Worm (Caenorhabditis elegans): ENCODE results near the gene arl-1.

arl-1 gene

DNA sequence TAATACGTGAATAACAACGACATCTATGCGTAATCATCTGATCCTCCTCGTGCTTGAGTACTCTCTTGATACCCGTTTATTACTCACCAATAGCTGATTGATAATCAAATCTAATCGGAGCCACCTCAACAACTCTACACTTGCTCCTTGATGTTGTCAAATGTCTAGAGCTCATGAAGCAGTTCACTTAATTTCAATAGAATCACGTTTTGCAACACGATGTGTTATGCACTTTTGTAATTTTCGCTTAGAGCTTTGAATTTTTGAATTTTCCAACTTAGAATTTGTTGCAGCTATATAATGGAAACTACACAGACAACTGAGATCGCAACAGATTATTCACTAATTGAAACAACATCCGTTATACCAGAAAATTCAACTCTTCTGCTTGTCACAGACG, 30.7 kb downstream of the arl-1 start, which contains the start of gene T22C8.1:
Gene T22C8.1, plus strand, starts transcription at position 301 of the 400 bp plus-strand sequence.
- TF ChIP-seq mab-5 (tag; optimal IDR thresholded peaks at IDR 0.05) (no peak), lin-11 (tag; optimal IDR thresholded peaks at IDR 0.05) (no peak), lin-39 (tag; optimal IDR thresholded peaks at IDR 0.05) (no peak), skn-1 (tag; optimal IDR thresholded peaks at IDR 0.05) (no peak), ztf-1 (GFP tag; conservative IDR thresholded peaks at IDR 0.05) (no peak), nhr-10 (tag; optimal IDR thresholded peaks at IDR 0.05) (no peak), fos-1 (tag; optimal IDR thresholded peaks at IDR 0.05) (no peak), unc-55 (GFP tag; optimal IDR thresholded peaks at IDR 0.05) (no peak), nhr-25 (tag; optimal IDR thresholded peaks at IDR 0.05) (no peak), F13H6.1 (tag; optimal IDR thresholded peaks at IDR 0.05) (no peak), blmp-1 (tag; optimal IDR thresholded peaks at IDR 0.05; ENCODE audit: insufficient read depth) (no peak), nhr-12 (tag; optimal IDR thresholded peaks at IDR 0.05) (no peak), sma-9 (GFP tag; optimal IDR thresholded peaks at IDR 0.05) (no peak), sma-9 (tag; optimal IDR thresholded peaks at IDR 0.05) (no peak), elt-1 (tag; optimal IDR thresholded peaks at IDR 0.05) (no peak), nhr-77 (tag; optimal IDR thresholded peaks at IDR 0.05) (no peak), nhr-237 (tag; optimal IDR thresholded peaks at IDR 0.05) (no peak), nhr-23 (tag; optimal IDR thresholded peaks at IDR 0.05) (no peak), mdl-1 (tag; optimal IDR thresholded peaks at IDR 0.05) (no peak), snpc-4 (tag; optimal IDR thresholded peaks at IDR 0.05) (no peak)

DNA sequence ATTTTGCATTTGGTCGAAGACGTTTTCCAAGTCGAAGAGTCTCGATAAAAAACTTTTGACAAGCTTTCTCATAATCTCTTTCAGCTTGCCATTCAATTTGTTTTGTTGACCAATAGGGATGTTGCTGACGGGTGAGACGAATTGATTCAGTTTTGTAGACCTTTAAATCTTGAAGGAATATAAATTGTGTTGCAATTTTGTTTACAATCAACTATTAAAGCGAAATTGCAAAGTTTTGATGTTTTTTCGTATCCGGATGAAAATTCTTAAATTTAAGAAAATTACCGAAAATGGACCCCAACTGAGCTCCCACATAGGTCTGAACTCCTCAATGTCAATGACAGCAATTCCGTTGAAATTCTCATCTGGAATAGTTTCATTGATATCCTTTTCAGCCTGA, 34.4 kb downstream of the arl-1 start:
- TF ChIP-seq ztf-11 (tag; optimal IDR thresholded peaks at IDR 0.05) (no peak), ZK546.5 (tag; optimal IDR thresholded peaks at IDR 0.05) (no peak), blmp-1 (tag; optimal IDR thresholded peaks at IDR 0.05; ENCODE audit: insufficient read depth) (no peak), aly-2 (tag; optimal IDR thresholded peaks at IDR 0.05) (no peak), nhr-6 (tag; optimal IDR thresholded peaks at IDR 0.05) (no peak), ama-1 (optimal IDR thresholded peaks at IDR 0.05) (no peak), lin-13 (GFP tag; optimal IDR thresholded peaks at IDR 0.05) (no peak), lin-11 (tag; optimal IDR thresholded peaks at IDR 0.05) (no peak), zag-1 (tag; optimal IDR thresholded peaks at IDR 0.05) (no peak), C34F6.9 (tag; optimal IDR thresholded peaks at IDR 0.05) (no peak), R02D3.7 (tag; optimal IDR thresholded peaks at IDR 0.05) (no peak)

DNA sequence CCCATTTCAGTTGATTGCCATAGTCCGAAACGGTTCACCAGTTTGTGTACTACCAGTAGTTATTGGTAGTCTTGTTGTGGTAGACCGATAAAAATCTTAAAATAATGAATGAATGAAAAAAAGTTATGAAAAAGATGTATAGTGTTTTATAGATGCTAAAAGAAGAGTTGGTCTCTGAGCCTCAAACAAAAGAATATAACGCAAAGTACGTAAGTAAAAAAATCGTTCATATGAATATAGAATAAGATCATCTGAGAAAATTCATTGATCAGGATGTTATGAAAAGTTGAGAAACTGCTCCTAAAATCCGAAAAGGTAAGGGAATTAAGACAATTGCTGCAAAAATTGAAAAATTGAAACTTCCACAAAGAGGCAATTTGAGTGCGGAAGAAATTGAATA, 35.7 kb downstream of the arl-1 start, which contains the start of gene chhy-1:
Gene chhy-1, minus strand, starts transcription at position 101 of the 400 bp plus-strand sequence.
- no peak for TF ChIP-seq C34F6.9 (tag; optimal IDR thresholded peaks at IDR 0.05)
- TF ChIP-seq elt-3 (tag; optimal IDR thresholded peaks at IDR 0.05), result no peak

DNA sequence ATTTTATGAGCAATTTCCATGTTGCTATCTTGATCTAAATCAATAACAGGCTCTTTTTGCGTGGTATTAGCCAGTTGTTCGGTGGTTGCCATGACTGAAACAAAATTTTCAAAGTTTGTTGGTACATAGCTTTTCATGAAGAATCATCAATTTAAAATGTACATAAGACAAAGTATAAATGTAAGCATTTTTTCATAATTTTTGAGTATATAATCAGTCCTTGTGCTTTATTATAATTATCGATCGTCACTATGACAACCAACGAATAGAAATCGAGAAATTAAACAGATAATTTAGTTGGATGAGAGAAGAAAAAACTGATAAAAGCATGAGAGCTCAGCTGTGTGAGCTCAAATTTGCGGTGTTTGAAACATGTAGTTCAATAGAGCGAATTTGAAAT, 40.1 kb downstream of the arl-1 start, which contains the start of gene T22C8.3:
Gene T22C8.3, minus strand, starts transcription at position 101 of the 400 bp plus-strand sequence.
- TF ChIP-seq nhr-23 (tag; optimal IDR thresholded peaks at IDR 0.05) (no peak), nhr-6 (tag; optimal IDR thresholded peaks at IDR 0.05) (no peak), alr-1 (tag; optimal IDR thresholded peaks at IDR 0.05) (no peak), elt-1 (tag; optimal IDR thresholded peaks at IDR 0.05) (no peak), unc-39 (tag; optimal IDR thresholded peaks at IDR 0.05) (no peak), blmp-1 (tag; optimal IDR thresholded peaks at IDR 0.05; ENCODE audit: insufficient read depth) (no peak), mab-5 (tag; optimal IDR thresholded peaks at IDR 0.05) (no peak), crh-2 (tag; optimal IDR thresholded peaks at IDR 0.05) (no peak), ztf-1 (GFP tag; conservative IDR thresholded peaks at IDR 0.05) (no peak), elt-3 (tag; optimal IDR thresholded peaks at IDR 0.05) (no peak), unc-62 (GFP tag; optimal IDR thresholded peaks at IDR 0.05) (no peak), nhr-12 (tag; optimal IDR thresholded peaks at IDR 0.05) (no peak), R02D3.7 (tag; optimal IDR thresholded peaks at IDR 0.05) (no peak), snpc-4 (tag; optimal IDR thresholded peaks at IDR 0.05) (no peak), skn-1 (tag; optimal IDR thresholded peaks at IDR 0.05) (no peak), lin-39 (tag; optimal IDR thresholded peaks at IDR 0.05) (no peak), mdl-1 (tag; optimal IDR thresholded peaks at IDR 0.05) (no peak), egl-27 (tag; optimal IDR thresholded peaks at IDR 0.05) (no peak), dmd-4 (tag; optimal IDR thresholded peaks at IDR 0.05) (no peak), nhr-25 (tag; optimal IDR thresholded peaks at IDR 0.05) (no peak)

DNA sequence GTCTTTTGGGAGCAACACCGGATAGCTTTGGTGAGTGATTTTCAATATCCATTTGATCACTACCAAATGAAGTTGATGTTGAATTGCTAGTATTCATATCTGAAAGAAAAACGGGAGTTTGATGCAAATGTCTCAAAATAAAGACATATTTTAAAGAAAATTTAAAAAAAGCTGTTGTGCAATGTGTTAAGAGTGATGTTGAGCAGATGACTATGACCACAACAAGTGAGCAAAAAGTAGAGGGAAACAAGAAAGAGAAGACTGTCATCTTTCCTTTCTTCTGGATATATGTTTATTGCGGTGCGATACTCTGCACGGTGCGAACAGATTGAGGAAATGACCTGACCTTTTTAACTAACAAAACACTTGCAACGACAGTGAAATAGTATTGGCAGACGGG, 41.6 kb downstream of the arl-1 start, which contains the start of gene T22C8.4:
Gene T22C8.4, minus strand, starts transcription at position 101 of the 400 bp plus-strand sequence.
- TF ChIP-seq ztf-1 (GFP tag; conservative IDR thresholded peaks at IDR 0.05) (no peak), lin-13 (GFP tag; optimal IDR thresholded peaks at IDR 0.05) (no peak), Y55F3AM.14 (GFP tag; optimal IDR thresholded peaks at IDR 0.05) (no peak), ama-1 (optimal IDR thresholded peaks at IDR 0.05) (no peak), F13H6.1 (tag; optimal IDR thresholded peaks at IDR 0.05) (no peak), ztf-4 (tag; optimal IDR thresholded peaks at IDR 0.05) (no peak), zag-1 (tag; optimal IDR thresholded peaks at IDR 0.05) (no peak), nhr-25 (tag; optimal IDR thresholded peaks at IDR 0.05) (no peak), nhr-237 (tag; optimal IDR thresholded peaks at IDR 0.05) (no peak), gmeb-1 (tag; optimal IDR thresholded peaks at IDR 0.05) (no peak), unc-39 (tag; optimal IDR thresholded peaks at IDR 0.05) (no peak), nhr-10 (tag; optimal IDR thresholded peaks at IDR 0.05) (no peak), ceh-82 (tag; optimal IDR thresholded peaks at IDR 0.05) (no peak), elt-3 (tag; optimal IDR thresholded peaks at IDR 0.05) (no peak)

All from whole organism, L2 larva.